Worm (Caenorhabditis elegans): Measurements from ENCODE around the gene lin-29.

ce11 chrII:11966602-11967001 lies 31.5 kb upstream of the lin-29 start, which contains the start of gene rab-7:
- TF ChIP-seq nhr-28 (tag; optimal IDR thresholded peaks at IDR 0.05) (no peak), nhr-237 (tag; optimal IDR thresholded peaks at IDR 0.05) (no peak), lsy-2 (tag; optimal IDR thresholded peaks at IDR 0.05) (no peak), unc-62 (GFP tag; optimal IDR thresholded peaks at IDR 0.05) (no peak), ztf-11 (tag; optimal IDR thresholded peaks at IDR 0.05) (no peak), ceh-39 (tag; optimal IDR thresholded peaks at IDR 0.05) (no peak), bed-3 (GFP tag; optimal IDR thresholded peaks at IDR 0.05) (no peak), blmp-1 (tag; optimal IDR thresholded peaks at IDR 0.05) (no peak)
